Worm (Caenorhabditis elegans) whole organism, young adult: Measurements from ENCODE around the gene E02H4.6.
A peak's percentile ranks its signal among the peaks of the same experiment; 100 is the strongest.

Source experiments
- B0019.2 ChIP-seq: fragments of 200-800 bp; sonication (Bioruptor generic); conservative IDR thresholded peaks from 2 replicates; pipeline ENCODE4 v1.3.6; 2022; ENCODE audit warnings: missing genetic modification reagents, missing genetic modification characterization, missing compliant biosample characterization
- B0035.1 ChIP-seq: sonication (generic microtip); optimal IDR thresholded peaks from 2 replicates; lab custom pipeline; 2016; ENCODE audit warnings: missing genetic modification characterization, mild to moderate bottlenecking, missing compliant biosample characterization, missing genotype, missing genetic modification reagents
- B0261.1 ChIP-seq: sonication (generic microtip); optimal IDR thresholded peaks from 2 replicates; lab custom pipeline; 2016; ENCODE audit warnings: mild to moderate bottlenecking, missing genetic modification characterization, moderate library complexity, missing compliant biosample characterization
- B0336.3 ChIP-seq: fragments of 200-800 bp; sonication (Bioruptor generic); IDR thresholded peaks from 2 replicates; pipeline ENCODE4 v1.3.6; 2022; ENCODE audit warnings: missing genetic modification characterization, missing compliant biosample characterization
- F10E7.11 ChIP-seq: sonication (generic microtip); optimal IDR thresholded peaks from 2 replicates; lab custom pipeline; 2017; ENCODE audit warnings: mild to moderate bottlenecking, missing genetic modification characterization, moderate library complexity, missing compliant biosample characterization
- F23B12.7 ChIP-seq: sonication (generic microtip); optimal IDR thresholded peaks from 2 replicates; lab custom pipeline; 2017; ENCODE audit warnings: missing genetic modification characterization, mild to moderate bottlenecking, missing compliant biosample characterization, antibody characterized with exemption, moderate library complexity; ENCODE audit not compliant: insufficient read depth
- F33H1.4 ChIP-seq: fragments of 200-800 bp; sonication (Bioruptor generic); IDR thresholded peaks from 2 replicates; pipeline ENCODE4 v1.3.6; 2022; ENCODE audit warnings: missing genetic modification reagents, missing genetic modification characterization, missing compliant biosample characterization
- K11D2.4 ChIP-seq: fragments of 200-800 bp; sonication (Bioruptor generic); IDR thresholded peaks from 2 replicates; pipeline ENCODE4 v1.3.6; 2022; ENCODE audit warnings: missing genetic modification reagents, missing genetic modification characterization, missing compliant biosample characterization
- K12H6.12 ChIP-seq: fragments of 200-800 bp; sonication (Bioruptor generic); optimal IDR thresholded peaks from 2 replicates; lab custom pipeline; 2018; ENCODE audit warnings: mild to moderate bottlenecking, missing genetic modification characterization, missing compliant biosample characterization
- T07F8.4 ChIP-seq: sonication (generic microtip); optimal IDR thresholded peaks from 2 replicates; lab custom pipeline; 2016; ENCODE audit warnings: mild to moderate bottlenecking, missing genetic modification characterization, moderate library complexity, missing compliant biosample characterization
- ZK185.1 ChIP-seq: sonication (generic microtip); optimal IDR thresholded peaks from 2 replicates; lab custom pipeline; 2016; ENCODE audit warnings: mild to moderate bottlenecking, missing genetic modification characterization, missing compliant biosample characterization; ENCODE audit not compliant: poor library complexity, severe bottlenecking
- akir-1 ChIP-seq: fragments of 200-800 bp; sonication (Bioruptor generic); optimal IDR thresholded peaks from 2 replicates; lab custom pipeline; 2018; ENCODE audit warnings: mild to moderate bottlenecking, missing genetic modification characterization, moderate library complexity, missing compliant biosample characterization
- aptf-3 ChIP-seq: fragments of 200-800 bp; sonication (Bioruptor generic); IDR thresholded peaks from 2 replicates; pipeline ENCODE4 v1.3.6; 2022; ENCODE audit warnings: missing genetic modification characterization, missing compliant biosample characterization
- atf-7 ChIP-seq: sonication (generic microtip); optimal IDR thresholded peaks from 2 replicates; lab custom pipeline; 2017; ENCODE audit warnings: mild to moderate bottlenecking, missing genetic modification characterization, missing compliant biosample characterization
- bed-1 ChIP-seq: fragments of 200-800 bp; sonication (Bioruptor generic); IDR thresholded peaks from 2 replicates; pipeline ENCODE4 v1.3.6; 2022; ENCODE audit warnings: missing genetic modification reagents, missing genetic modification characterization, missing compliant biosample characterization
- bed-2 ChIP-seq: fragments of 200-800 bp; sonication (Bioruptor generic); IDR thresholded peaks from 2 replicates; pipeline ENCODE4 v1.3.6; 2022; ENCODE audit warnings: missing genetic modification reagents, missing genetic modification characterization, missing compliant biosample characterization
- cebp-1 ChIP-seq, 2 experiments: fragments of 200-800 bp in 1 of 2; sonication (Bioruptor generic) in 1 of 2; sonication (generic microtip) in 1 of 2; IDR thresholded peaks in 1 of 2; optimal IDR thresholded peaks in 1 of 2; 2 replicates each; pipeline versions ENCODE4 v1.3.6 to Lab custom; 2017 to 2022; ENCODE audit warnings: missing compliant biosample characterization in 2 of 2, missing genetic modification characterization in 2 of 2, mild to moderate bottlenecking in 1 of 2, missing genetic modification reagents in 1 of 2, moderate library complexity in 1 of 2
- ceh-91 ChIP-seq: fragments of 200-800 bp; sonication (Bioruptor generic); IDR thresholded peaks from 2 replicates; pipeline ENCODE4 v1.3.6; 2022; ENCODE audit warnings: missing genetic modification reagents, missing genetic modification characterization, missing compliant biosample characterization
- dpff-1 ChIP-seq: sonication (generic microtip); optimal IDR thresholded peaks from 2 replicates; lab custom pipeline; 2017; ENCODE audit warnings: mild to moderate bottlenecking, missing genetic modification characterization, missing compliant biosample characterization
- egl-44 ChIP-seq: fragments of 200-800 bp; sonication (Bioruptor generic); IDR thresholded peaks from 2 replicates; pipeline ENCODE4 v1.3.6; 2022; ENCODE audit warnings: missing genetic modification reagents, missing genetic modification characterization, missing compliant biosample characterization
- hmg-1.2 ChIP-seq: fragments of 200-800 bp; sonication (Bioruptor generic); IDR thresholded peaks from 2 replicates; pipeline ENCODE4 v1.3.6; 2022; ENCODE audit warnings: missing genetic modification reagents, missing genetic modification characterization, missing compliant biosample characterization
- let-526 ChIP-seq: fragments of 200-800 bp; sonication (Bioruptor generic); IDR thresholded peaks from 2 replicates; pipeline ENCODE4 v1.3.6; 2022; ENCODE audit warnings: missing genetic modification reagents, missing genetic modification characterization, missing compliant biosample characterization
- lin-26 ChIP-seq: fragments of 200-800 bp; sonication (Bioruptor generic); IDR thresholded peaks from 2 replicates; pipeline ENCODE4 v1.3.6; 2022; ENCODE audit warnings: missing genetic modification reagents, missing genetic modification characterization, missing compliant biosample characterization
- lin-54 ChIP-seq: fragments of 200-800 bp; sonication (Bioruptor generic); optimal IDR thresholded peaks from 2 replicates; lab custom pipeline; 2018; ENCODE audit warnings: mild to moderate bottlenecking, missing genetic modification characterization, missing compliant biosample characterization
- lsl-1 ChIP-seq: fragments of 200-800 bp; sonication (Bioruptor generic); optimal IDR thresholded peaks from 2 replicates; lab custom pipeline; 2018; ENCODE audit warnings: mild to moderate bottlenecking, missing genetic modification characterization, moderate library complexity, missing compliant biosample characterization
- madf-3 ChIP-seq: fragments of 200-800 bp; sonication (Bioruptor generic); IDR thresholded peaks from 2 replicates; pipeline ENCODE4 v1.3.6; 2022; ENCODE audit warnings: missing genetic modification reagents, missing genetic modification characterization, missing compliant biosample characterization
- mcd-1 ChIP-seq: fragments of 200-800 bp; sonication (Bioruptor generic); IDR thresholded peaks from 2 replicates; pipeline ENCODE4 v1.3.6; 2022; ENCODE audit warnings: missing genetic modification reagents, missing genetic modification characterization, missing compliant biosample characterization
- mel-28 ChIP-seq: sonication (generic microtip); optimal IDR thresholded peaks from 2 replicates; lab custom pipeline; 2016; ENCODE audit warnings: borderline replicate concordance, mild to moderate bottlenecking, missing genetic modification characterization, missing compliant biosample characterization
- nfya-1 ChIP-seq: sonication (generic microtip); optimal IDR thresholded peaks from 2 replicates; lab custom pipeline; 2017; ENCODE audit warnings: antibody characterized with exemption, missing compliant biosample characterization, missing genetic modification characterization, borderline replicate concordance; ENCODE audit not compliant: insufficient read depth
- nhr-80 ChIP-seq: sonication (generic microtip); optimal IDR thresholded peaks from 2 replicates; lab custom pipeline; 2016; ENCODE audit warnings: missing genetic modification characterization, missing compliant biosample characterization
- rec-8 ChIP-seq, 2 experiments: sonication (generic microtip); optimal IDR thresholded peaks; 2 replicates each; lab custom pipeline; 2016; ENCODE audit warnings: mild to moderate bottlenecking in 2 of 2, missing genetic modification characterization in 2 of 2, missing genetic modification reagents in 2 of 2, missing genotype in 2 of 2, missing biosample characterization in 1 of 2, missing compliant biosample characterization in 1 of 2, moderate library complexity in 1 of 2
- sptf-2 ChIP-seq: fragments of 200-800 bp; sonication (Bioruptor generic); optimal IDR thresholded peaks from 2 replicates; lab custom pipeline; 2018; ENCODE audit warnings: mild to moderate bottlenecking, missing genetic modification characterization, missing compliant biosample characterization
- tbp1 ChIP-seq: fragments of 200-800 bp; sonication (Bioruptor generic); optimal IDR thresholded peaks from 2 replicates; lab custom pipeline; 2018; ENCODE audit warnings: mild to moderate bottlenecking, missing genetic modification characterization, missing compliant biosample characterization
- tbx-9 ChIP-seq: sonication (generic microtip); optimal IDR thresholded peaks from 2 replicates; lab custom pipeline; 2016; ENCODE audit warnings: borderline replicate concordance, missing genetic modification characterization, inconsistent platforms, missing compliant biosample characterization
- tlf-1 ChIP-seq: fragments of 200-800 bp; sonication (Bioruptor generic); optimal IDR thresholded peaks from 2 replicates; lab custom pipeline; 2018; ENCODE audit warnings: mild to moderate bottlenecking, missing genetic modification characterization, missing compliant biosample characterization
- unc-130 ChIP-seq: sonication (generic microtip); optimal IDR thresholded peaks from 2 replicates; lab custom pipeline; 2016; ENCODE audit warnings: missing genetic modification reagents, missing genetic modification characterization, missing compliant biosample characterization
- ztf-18 ChIP-seq: sonication (generic microtip); optimal IDR thresholded peaks from 2 replicates; lab custom pipeline; 2016; ENCODE audit warnings: missing genotype, mild to moderate bottlenecking, missing genetic modification characterization, missing compliant biosample characterization
- ztf-28 ChIP-seq: fragments of 200-800 bp; sonication (Bioruptor generic); IDR thresholded peaks from 2 replicates; pipeline ENCODE4 v1.3.6; 2022; ENCODE audit warnings: missing genetic modification reagents, missing genetic modification characterization, missing compliant biosample characterization

E02H4.6 gene

DNA sequence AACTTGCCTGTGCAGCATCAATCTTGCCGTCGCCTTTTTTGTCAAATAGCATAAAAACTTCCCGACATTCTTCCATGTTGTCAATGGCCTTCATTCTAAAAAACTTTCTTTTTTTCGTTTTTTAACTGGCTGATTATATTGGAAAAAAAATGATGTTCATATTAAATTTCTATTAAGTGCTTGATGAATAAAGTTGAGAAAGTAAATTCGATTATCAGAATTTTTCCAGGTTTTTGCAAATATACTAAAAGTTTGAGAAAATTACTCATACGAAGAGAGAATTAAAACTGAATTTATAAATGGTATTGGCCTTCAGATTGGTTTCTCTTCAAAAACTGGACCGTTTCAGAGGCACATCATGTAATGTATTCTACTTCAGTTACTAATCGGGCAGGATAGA lies 5.4 kb downstream of the E02H4.6 start, which contains the start of gene mlc-6:
TSS of gene mlc-6 (minus strand) at position 101 of the 400 bp plus-strand sequence.
- TF ChIP-seq lsl-1 (GFP tag; lab: Kevin White, UChicago) (no peak), bed-2 (GFP tag; lab: Robert Waterston, UW) (no peak), F23B12.7 (tag; lab: Kevin White, UChicago) (no peak), ztf-18 (no peak), sptf-2 (GFP tag; lab: Kevin White, UChicago) (no peak), T07F8.4 (tag; lab: Kevin White, UChicago) (no peak)

DNA sequence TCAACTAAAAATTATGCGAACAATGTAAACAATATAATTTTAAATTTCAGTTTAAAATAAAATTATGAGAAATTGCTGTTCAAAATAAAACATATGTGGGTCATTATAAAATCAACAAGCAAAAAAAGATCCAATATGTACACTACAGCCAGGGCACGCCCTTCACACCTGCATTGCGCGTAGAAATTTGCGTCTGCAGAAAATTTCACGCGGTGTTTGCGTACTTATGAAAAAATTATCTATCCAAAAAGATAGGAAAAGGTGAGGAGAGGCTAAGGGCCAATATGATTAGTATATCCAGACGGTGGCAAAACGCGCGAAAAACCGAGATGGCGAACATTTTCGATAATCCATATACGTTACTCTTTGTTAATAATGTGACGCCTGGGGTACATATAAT lies 7.4 kb downstream of the E02H4.6 start:
- TF ChIP-seq ceh-91 (GFP tag; lab: Robert Waterston, UW) (no peak), let-526 (no peak), nhr-80 (tag; lab: Kevin White, UChicago) (peak; percentile 6)

DNA sequence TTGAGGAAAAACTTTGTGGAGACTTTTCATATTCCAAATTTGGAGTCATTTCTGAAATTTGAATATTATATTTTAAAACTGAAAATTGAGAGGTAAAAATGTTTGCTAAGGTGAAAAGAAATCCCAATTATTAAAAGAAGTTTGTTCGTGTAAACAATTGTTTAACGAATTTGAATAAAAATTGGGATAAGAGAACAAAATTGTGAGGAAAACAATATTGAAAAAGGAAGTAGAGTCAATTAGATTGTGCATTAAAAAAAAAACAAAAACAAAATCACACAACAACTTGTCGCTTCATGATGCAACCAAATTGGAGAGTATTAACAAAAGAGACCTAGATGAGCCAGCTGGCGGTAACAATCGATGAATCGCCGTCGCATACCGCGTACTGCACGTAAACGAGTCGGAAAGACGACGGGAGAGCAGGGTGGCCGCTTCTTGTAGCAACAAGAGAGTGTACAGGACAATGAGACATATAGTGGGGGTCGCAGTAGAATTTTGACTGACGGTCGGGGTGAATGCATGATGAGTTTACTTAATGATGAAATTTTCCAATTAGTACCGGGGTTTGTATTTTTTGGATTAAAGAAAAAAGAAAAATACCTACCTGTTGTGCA lies 8.5 kb downstream of the E02H4.6 start, which contains the start of gene K04C1.3:
TSS of gene K04C1.3 (minus strand) at position 51 of the 617 bp plus-strand sequence.
- TF ChIP-seq rec-8 (tag; optimal IDR thresholded peaks at IDR 0.05; lab: Kevin White, UChicago): no peak
- peak; percentile 54 for TF ChIP-seq nhr-80 (tag; lab: Kevin White, UChicago)

- TF ChIP-seq egl-44: no peak
- no peak for TF ChIP-seq mcd-1 (GFP tag; lab: Robert Waterston, UW)
- no peak for TF ChIP-seq ztf-28 (GFP tag; lab: Robert Waterston, UW)
- no peak for TF ChIP-seq bed-1 (GFP tag; lab: Robert Waterston, UW)
- TF ChIP-seq mel-28 (tag; lab: Kevin White, UChicago): no peak
- TF ChIP-seq tlf-1: no peak
Measured at ce11 chrX:14241531-14241930, 10.4 kb downstream of the E02H4.6 start.

DNA sequence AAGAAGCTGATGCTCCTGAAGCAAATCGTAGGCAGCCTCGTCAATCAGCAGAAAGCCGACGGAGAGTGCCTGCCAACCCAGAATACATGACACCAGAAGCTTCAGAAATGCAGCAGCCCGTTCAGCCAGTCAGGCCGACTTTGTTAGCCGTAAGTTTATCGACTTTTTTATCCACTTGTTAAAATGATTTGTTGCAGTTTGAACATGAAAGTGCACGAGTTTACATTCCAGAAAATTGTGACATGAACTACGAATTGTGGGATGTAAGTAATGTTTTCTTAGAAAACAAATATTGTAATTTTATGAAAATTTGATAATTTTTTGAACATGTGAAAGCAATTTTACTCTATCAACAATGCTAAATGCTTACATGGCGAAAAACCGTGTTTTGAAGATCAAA lies 11.7 kb downstream of the E02H4.6 start:
- TF ChIP-seq B0019.2 (no peak), unc-130 (GFP tag; lab: Kevin White, UChicago) (no peak), atf-7 (tag; lab: Kevin White, UChicago) (no peak), cebp-1 (GFP tag; IDR thresholded peaks at IDR 0.05; lab: Robert Waterston, UW) (no peak), cebp-1 (tag; optimal IDR thresholded peaks at IDR 0.05; lab: Kevin White, UChicago) (no peak), lin-26 (GFP tag; lab: Robert Waterston, UW) (no peak), akir-1 (no peak), F10E7.11 (tag; lab: Kevin White, UChicago) (no peak), F33H1.4 (GFP tag; lab: Robert Waterston, UW) (no peak), aptf-3 (no peak), mel-28 (tag; lab: Kevin White, UChicago) (no peak), K11D2.4 (no peak), hmg-1.2 (GFP tag; lab: Robert Waterston, UW) (no peak), B0035.1 (tag; lab: Kevin White, UChicago) (no peak)
- TF ChIP-seq, all 124 proteins: peak for 0

DNA sequence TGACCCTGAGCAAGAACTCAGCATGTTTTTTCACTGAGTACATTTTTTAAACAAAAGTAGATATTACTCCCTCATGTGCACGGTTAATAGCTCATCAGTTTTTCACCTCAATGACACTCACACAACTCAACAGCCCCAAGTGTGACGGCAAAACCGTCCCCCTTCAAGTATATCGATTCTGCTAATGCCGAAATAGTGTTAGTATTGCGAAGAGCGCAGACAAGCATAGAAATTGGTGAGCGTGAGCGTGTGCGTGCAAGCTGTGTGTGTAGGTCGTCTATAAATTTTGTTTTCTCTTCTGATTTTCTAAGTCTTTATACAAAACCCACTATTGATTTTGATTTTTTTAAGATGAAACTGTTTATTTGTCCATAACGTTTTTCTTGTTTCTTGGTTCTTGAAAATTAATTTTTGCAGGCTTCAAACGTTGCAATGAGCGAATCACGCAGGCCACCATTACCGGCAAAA lies 13.6 kb downstream of the E02H4.6 start, which contains the start of gene K04C1.2:
TSS of gene K04C1.2 (plus strand) at position 418 of the 468 bp plus-strand sequence.
- TF ChIP-seq madf-3 (GFP tag; lab: Robert Waterston, UW): no peak
- TF ChIP-seq tbp1 (GFP tag; lab: Kevin White, UChicago): peak; percentile 5
- TF ChIP-seq B0261.1 (tag; lab: Kevin White, UChicago): no peak
- no peak for TF ChIP-seq B0336.3 (GFP tag; lab: Robert Waterston, UW)
- TF ChIP-seq lin-54: no peak
- peak; percentile 36 for TF ChIP-seq K12H6.12 (tag; lab: Kevin White, UChicago)
- TF ChIP-seq tbx-9 (tag; lab: Kevin White, UChicago): no peak
- no peak for TF ChIP-seq ZK185.1 (tag; lab: Kevin White, UChicago)
- no peak for TF ChIP-seq dpff-1 (tag; lab: Kevin White, UChicago)
- peak; percentile 80; the same call in 1 of the 2 replicates for TF ChIP-seq hmg-1.2 (GFP tag; lab: Robert Waterston, UW)
- TF ChIP-seq lsl-1 (GFP tag; lab: Kevin White, UChicago): no peak
- no peak for TF ChIP-seq nfya-1 (tag; lab: Kevin White, UChicago)
- no peak for TF ChIP-seq mel-28 (tag; lab: Kevin White, UChicago)
